Fruit fly (Drosophila melanogaster): Measurements from ENCODE around the gene Gr64c.

Gr64c gene

DNA sequence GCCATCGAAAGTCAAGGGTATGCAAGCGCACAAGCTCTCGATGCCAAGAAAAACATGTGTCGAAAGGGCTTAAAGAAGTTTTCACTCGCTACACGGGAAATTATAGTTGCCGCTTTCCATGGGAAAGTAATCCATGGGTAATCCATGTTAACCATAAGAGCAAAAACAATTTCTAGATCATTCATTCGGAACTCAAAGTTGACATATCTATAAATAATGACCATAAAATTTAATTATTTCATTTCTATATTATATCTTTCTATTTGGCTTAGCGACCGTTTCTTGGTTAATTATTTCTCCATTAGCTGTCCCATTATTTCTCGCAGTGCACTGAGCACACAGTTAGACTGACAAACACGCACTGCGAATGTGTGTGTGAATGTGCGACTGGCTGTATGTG lies 27.7 kb upstream of the Gr64c start:
- TF ChIP-seq psq (GFP tag; optimal IDR thresholded peaks at IDR 0.05): no peak
- no peak for TF ChIP-seq Rel (GFP tag; optimal IDR thresholded peaks at IDR 0.05)
- TF ChIP-seq Rel (tag; optimal IDR thresholded peaks at IDR 0.05): no peak
- no peak for TF ChIP-seq Abd-B (GFP tag; optimal IDR thresholded peaks at IDR 0.05)
- no peak for TF ChIP-seq rgr (GFP tag; optimal IDR thresholded peaks at IDR 0.05)
- TF ChIP-seq sv (GFP tag; optimal IDR thresholded peaks at IDR 0.05): no peak
- no peak for TF ChIP-seq br (GFP tag; optimal IDR thresholded peaks at IDR 0.05)
- no peak for TF ChIP-seq GATAd (GFP tag; optimal IDR thresholded peaks at IDR 0.05)
- TF ChIP-seq pan (optimal IDR thresholded peaks at IDR 0.05): no peak
- TF ChIP-seq fru (GFP tag; optimal IDR thresholded peaks at IDR 0.05): no peak
- no peak for TF ChIP-seq usp (GFP tag; optimal IDR thresholded peaks at IDR 0.05)
- TF ChIP-seq Mio (GFP tag; optimal IDR thresholded peaks at IDR 0.05): no peak
- no peak for TF ChIP-seq Dfd (GFP tag; optimal IDR thresholded peaks at IDR 0.05)
- no peak for TF ChIP-seq Dif (GFP tag; optimal IDR thresholded peaks at IDR 0.05; ENCODE audit: partially characterized antibody)
- no peak for TF ChIP-seq OdsH (GFP tag; optimal IDR thresholded peaks at IDR 0.05)
- no peak for TF ChIP-seq dmrt93B (GFP tag; optimal IDR thresholded peaks at IDR 0.05)

DNA sequence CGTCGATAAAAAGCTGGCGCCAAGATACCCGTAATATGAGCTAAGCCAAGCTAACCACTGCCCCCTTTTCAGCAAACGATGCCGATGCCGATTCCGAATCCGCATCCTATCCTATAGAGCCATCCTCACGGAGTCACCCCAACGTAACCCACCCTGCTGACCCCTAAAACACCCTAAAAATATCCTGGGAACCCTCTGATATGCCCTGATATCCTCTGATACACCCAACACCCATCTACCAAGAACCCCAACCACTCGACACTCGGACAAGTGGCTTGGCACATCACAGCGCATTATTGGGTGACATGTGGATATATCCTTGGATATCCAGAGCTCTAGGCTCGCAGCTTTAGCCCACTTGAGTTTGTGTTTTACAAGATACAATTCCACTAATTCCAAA lies 26.9 kb upstream of the Gr64c start:
- TF ChIP-seq Hr83 (GFP tag; optimal IDR thresholded peaks at IDR 0.05; ENCODE audit: poor library complexity, severe bottlenecking): no peak
- TF ChIP-seq CG32264 (GFP tag; optimal IDR thresholded peaks at IDR 0.05): no peak
- TF ChIP-seq CG9705 (GFP tag; optimal IDR thresholded peaks at IDR 0.05): no peak
- no peak for TF ChIP-seq brk (GFP tag; optimal IDR thresholded peaks at IDR 0.05)
- TF ChIP-seq dl (GFP tag; optimal IDR thresholded peaks at IDR 0.05; ENCODE audit: insufficient read depth in 1 of 2, partially characterized antibody in 2 of 2): no peak
- no peak for TF ChIP-seq fru (GFP tag; optimal IDR thresholded peaks at IDR 0.05)
- TF ChIP-seq sv (GFP tag; optimal IDR thresholded peaks at IDR 0.05): no peak
- no peak for TF ChIP-seq h (GFP tag; optimal IDR thresholded peaks at IDR 0.05)
- TF ChIP-seq HLH106 (tag; optimal IDR thresholded peaks at IDR 0.05): no peak
- no peak for TF ChIP-seq Hnf4 (GFP tag; optimal IDR thresholded peaks at IDR 0.05)
- no peak for TF ChIP-seq CrebA (GFP tag; optimal IDR thresholded peaks at IDR 0.05; ENCODE audit: borderline replicate concordance)
- no peak for TF ChIP-seq psq (GFP tag; optimal IDR thresholded peaks at IDR 0.05)
- no peak for TF ChIP-seq lola (GFP tag; optimal IDR thresholded peaks at IDR 0.05)
- no peak for TF ChIP-seq ey (GFP tag; optimal IDR thresholded peaks at IDR 0.05)
- TF ChIP-seq Rel (GFP tag; optimal IDR thresholded peaks at IDR 0.05): no peak
- TF ChIP-seq Rel (tag; optimal IDR thresholded peaks at IDR 0.05): no peak
- TF ChIP-seq usp (GFP tag; optimal IDR thresholded peaks at IDR 0.05): no peak
- TF ChIP-seq pan (optimal IDR thresholded peaks at IDR 0.05): no peak
- TF ChIP-seq foxo (GFP tag; optimal IDR thresholded peaks at IDR 0.05): no peak
- TF ChIP-seq Jra (GFP tag; optimal IDR thresholded peaks at IDR 0.05): no peak
- TF ChIP-seq OdsH (GFP tag; optimal IDR thresholded peaks at IDR 0.05): no peak

DNA sequence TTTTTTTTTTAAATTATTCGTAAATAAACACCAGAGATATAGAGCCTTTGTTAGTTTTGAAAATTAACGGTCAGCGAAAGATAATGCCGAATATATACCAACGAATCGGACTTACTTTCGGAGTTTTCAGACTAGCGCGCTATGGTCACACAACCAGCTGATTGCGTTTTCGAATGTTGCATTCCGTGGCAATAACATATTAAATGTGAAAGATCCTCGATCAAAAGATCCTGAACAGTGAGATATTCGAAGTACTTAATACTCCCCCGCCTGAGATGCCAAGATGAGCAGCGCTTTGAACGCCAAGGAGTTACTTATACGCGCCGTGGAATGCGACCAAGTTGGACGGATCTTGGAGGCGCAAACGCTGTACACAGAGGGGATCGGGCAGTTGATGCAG lies 25.1 kb upstream of the Gr64c start, which contains the start of gene CG14985:
TSS of gene CG14985 (plus strand) at position 159 of the 400 bp plus-strand sequence.
- TF ChIP-seq jim (GFP tag; optimal IDR thresholded peaks at IDR 0.05): no peak
- no peak for TF ChIP-seq Dif (GFP tag; optimal IDR thresholded peaks at IDR 0.05; ENCODE audit: partially characterized antibody)
- TF ChIP-seq woc (GFP tag; optimal IDR thresholded peaks at IDR 0.05): no peak
- no peak for TF ChIP-seq usp (GFP tag; optimal IDR thresholded peaks at IDR 0.05)
- no peak for TF ChIP-seq Rel (GFP tag; optimal IDR thresholded peaks at IDR 0.05)
- no peak for TF ChIP-seq Rel (tag; optimal IDR thresholded peaks at IDR 0.05)
- no peak for TF ChIP-seq N (GFP tag; optimal IDR thresholded peaks at IDR 0.05)
- TF ChIP-seq Dfd (GFP tag; optimal IDR thresholded peaks at IDR 0.05): no peak

DNA sequence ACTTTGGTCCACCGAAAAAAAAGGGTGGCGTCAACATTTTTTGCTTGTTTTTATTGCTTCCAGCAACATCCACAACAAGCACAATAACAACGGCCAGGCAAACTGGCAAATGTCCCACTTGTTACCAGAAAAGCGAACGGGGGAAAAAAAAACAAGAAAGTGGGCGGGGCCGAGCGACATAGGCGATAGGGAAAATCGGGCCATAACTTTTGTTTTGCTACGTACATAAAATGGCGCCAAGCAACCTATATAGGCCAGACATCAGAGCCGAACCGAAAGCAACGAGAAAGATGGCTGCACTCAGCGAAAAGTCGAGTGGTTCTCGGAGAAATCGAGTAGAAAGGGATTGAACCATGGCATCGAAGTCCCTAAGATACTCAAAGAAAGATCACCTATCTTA lies 21.1 kb upstream of the Gr64c start:
- TF ChIP-seq Abd-B (GFP tag; optimal IDR thresholded peaks at IDR 0.05) (no peak), Mio (GFP tag; optimal IDR thresholded peaks at IDR 0.05) (no peak), rgr (GFP tag; optimal IDR thresholded peaks at IDR 0.05) (no peak), psq (GFP tag; optimal IDR thresholded peaks at IDR 0.05) (no peak), sage (GFP tag; optimal IDR thresholded peaks at IDR 0.05) (no peak), h (GFP tag; optimal IDR thresholded peaks at IDR 0.05) (no peak), Sp1 (GFP tag; optimal IDR thresholded peaks at IDR 0.05) (no peak), Myc (optimal IDR thresholded peaks at IDR 0.05) (no peak), brk (GFP tag; optimal IDR thresholded peaks at IDR 0.05) (no peak), ey (GFP tag; optimal IDR thresholded peaks at IDR 0.05) (no peak), HLH106 (tag; optimal IDR thresholded peaks at IDR 0.05) (no peak), CrebA (GFP tag; optimal IDR thresholded peaks at IDR 0.05; ENCODE audit: borderline replicate concordance) (no peak), dl (GFP tag; optimal IDR thresholded peaks at IDR 0.05; ENCODE audit: insufficient read depth in 1 of 2, partially characterized antibody in 2 of 2) (no peak), sv (GFP tag; optimal IDR thresholded peaks at IDR 0.05) (no peak), dsf (GFP tag; optimal IDR thresholded peaks at IDR 0.05; ENCODE audit: borderline replicate concordance) (no peak), br (GFP tag; optimal IDR thresholded peaks at IDR 0.05) (no peak), foxo (GFP tag; optimal IDR thresholded peaks at IDR 0.05) (no peak), CG9705 (GFP tag; optimal IDR thresholded peaks at IDR 0.05) (no peak), Jra (GFP tag; optimal IDR thresholded peaks at IDR 0.05) (no peak)
